Fruit fly (Drosophila melanogaster) whole organism, embryonic: ENCODE results near the gene deltaCOP.

Source experiments
- Ada2b ChIP-seq: fragments of 200-800 bp; sonication (Bioruptor generic); IDR thresholded peaks from 2 replicates; pipeline ENCODE4 v1.3.6; 2022; ENCODE audit warnings: missing biosample characterization, missing genetic modification characterization
- Blimp-1 ChIP-seq: fragments of 200-800 bp; sonication (Bioruptor generic); optimal IDR thresholded peaks from 3 replicates; lab custom pipeline; 2018; ENCODE audit warnings: missing biosample characterization, missing genetic modification characterization, mild to moderate bottlenecking, moderate library complexity, missing genetic modification reagents
- CG10209 ChIP-seq: fragments of 200-800 bp; sonication (Bioruptor generic); optimal IDR thresholded peaks from 3 replicates; lab custom pipeline; 2017; ENCODE audit warnings: missing biosample characterization, mild to moderate bottlenecking, missing genetic modification characterization, missing genetic modification reagents
- CG11085 ChIP-seq: fragments of 200-800 bp; sonication (Bioruptor generic); IDR thresholded peaks from 2 replicates; pipeline ENCODE4 v1.3.6; 2022; ENCODE audit warnings: missing biosample characterization, missing genetic modification characterization
- CG11456 ChIP-seq: fragments of 200-800 bp; sonication (Bioruptor generic); IDR thresholded peaks from 3 replicates; pipeline ENCODE4 v1.3.6; 2022; ENCODE audit warnings: missing biosample characterization, missing genetic modification characterization
- CG13287 ChIP-seq: fragments of 200-800 bp; sonication (Bioruptor generic); IDR thresholded peaks from 2 replicates; pipeline ENCODE4 v1.3.6; 2022; ENCODE audit warnings: missing biosample characterization, missing genetic modification characterization; ENCODE audit not compliant: partially characterized antibody
- CG15479 ChIP-seq: fragments of 200-800 bp; sonication (Bioruptor generic); optimal IDR thresholded peaks from 3 replicates; lab custom pipeline; 2019; ENCODE audit warnings: missing biosample characterization, mild to moderate bottlenecking, missing genetic modification characterization, moderate library complexity
- CG17829 ChIP-seq: fragments of 200-800 bp; optimal IDR thresholded peaks from 2 replicates; lab custom pipeline; 2019; ENCODE audit warnings: missing biosample characterization, mild to moderate bottlenecking, missing genetic modification characterization, moderate library complexity
- CG2116 ChIP-seq: fragments of 200-800 bp; sonication (Bioruptor generic); optimal IDR thresholded peaks from 3 replicates; lab custom pipeline; 2018; ENCODE audit warnings: missing biosample characterization, mild to moderate bottlenecking, missing genetic modification characterization
- CG2678 ChIP-seq: fragments of 200-800 bp; sonication (Bioruptor generic); optimal IDR thresholded peaks from 3 replicates; lab custom pipeline; 2019; ENCODE audit warnings: missing biosample characterization, mild to moderate bottlenecking, missing genetic modification characterization, moderate library complexity
- CG31441 ChIP-seq: fragments of 200-800 bp; sonication (Bioruptor generic); IDR thresholded peaks from 2 replicates; pipeline ENCODE4 v1.3.6; 2022; ENCODE audit warnings: missing biosample characterization, missing genetic modification characterization
- CG3995 ChIP-seq: fragments of 200-800 bp; sonication (Bioruptor generic); optimal IDR thresholded peaks from 3 replicates; lab custom pipeline; 2016; ENCODE audit warnings: missing biosample characterization, missing genetic modification characterization
- CG4360 ChIP-seq: fragments of 200-800 bp; sonication (Bioruptor generic); IDR thresholded peaks from 2 replicates; pipeline ENCODE4 v1.3.6; 2022; ENCODE audit warnings: missing biosample characterization, missing genetic modification characterization
- CG5245 ChIP-seq: fragments of 200-800 bp; sonication (Bioruptor generic); optimal IDR thresholded peaks from 3 replicates; lab custom pipeline; 2016; ENCODE audit warnings: missing biosample characterization, missing genetic modification characterization
- CG9817 ChIP-seq: fragments of 200-800 bp; sonication (Bioruptor generic); optimal IDR thresholded peaks from 2 replicates; lab custom pipeline; 2018; ENCODE audit warnings: missing biosample characterization, mild to moderate bottlenecking, missing genetic modification characterization, moderate library complexity
- Doc3 ChIP-seq: fragments of 200-800 bp; sonication (Bioruptor generic); IDR thresholded peaks from 3 replicates; pipeline ENCODE4 v1.3.6; 2022; ENCODE audit warnings: missing biosample characterization, missing genetic modification characterization; ENCODE audit not compliant: partially characterized antibody
- E2f1 ChIP-seq: fragments of 200-800 bp; sonication (Bioruptor generic); IDR thresholded peaks from 2 replicates; pipeline ENCODE4 v1.3.6; 2022; ENCODE audit warnings: missing biosample characterization, missing genetic modification characterization
- E2f2 ChIP-seq: fragments of 200-800 bp; sonication (Bioruptor generic); IDR thresholded peaks from 2 replicates; pipeline ENCODE4 v1.3.6; 2022; ENCODE audit warnings: missing biosample characterization, missing genetic modification characterization
- MESR4 ChIP-seq: fragments of 200-800 bp; sonication (Bioruptor generic); optimal IDR thresholded peaks from 2 replicates; lab custom pipeline; 2018; ENCODE audit warnings: missing biosample characterization, mild to moderate bottlenecking, missing genetic modification characterization, moderate library complexity
- Meics ChIP-seq: fragments of 200-800 bp; sonication (Bioruptor generic); optimal IDR thresholded peaks from 2 replicates; lab custom pipeline; 2017; ENCODE audit warnings: missing biosample characterization, mild to moderate bottlenecking, missing genetic modification characterization
- Oli ChIP-seq: fragments of 200-800 bp; sonication (Bioruptor generic); optimal IDR thresholded peaks from 2 replicates; lab custom pipeline; 2018; ENCODE audit warnings: missing biosample characterization, mild to moderate bottlenecking, missing genetic modification characterization, moderate library complexity
- Opbp ChIP-seq: fragments of 200-800 bp; sonication (Bioruptor generic); IDR thresholded peaks from 3 replicates; pipeline ENCODE4 v1.3.6; 2022; ENCODE audit warnings: missing biosample characterization, missing genetic modification characterization; ENCODE audit not compliant: partially characterized antibody
- Ravus ChIP-seq: fragments of 200-800 bp; sonication (Bioruptor generic); IDR thresholded peaks from 2 replicates; pipeline ENCODE4 v1.3.6; 2022; ENCODE audit warnings: missing biosample characterization, missing genetic modification characterization
- Sox102F ChIP-seq: fragments of 200-800 bp; sonication (Bioruptor generic); optimal IDR thresholded peaks from 2 replicates; lab custom pipeline; 2018; ENCODE audit warnings: missing biosample characterization, mild to moderate bottlenecking, missing genetic modification characterization, moderate library complexity
- Stat92E ChIP-seq, 3 experiments: fragments of >200 bp in 2 of 3; fragments of 200-800 bp in 1 of 3; sonication (Bioruptor generic) in 1 of 3; optimal IDR thresholded peaks; 2 replicates each; lab custom pipeline; 2017 to 2019; ENCODE audit warnings: missing biosample characterization in 3 of 3, missing genetic modification characterization in 3 of 3, mild to moderate bottlenecking in 1 of 3, moderate library complexity in 1 of 3
- amos ChIP-seq: fragments of 200-800 bp; sonication (Bioruptor generic); IDR thresholded peaks from 2 replicates; pipeline ENCODE4 v1.3.6; 2022; ENCODE audit warnings: missing biosample characterization, missing genetic modification characterization; ENCODE audit not compliant: partially characterized antibody
- aop ChIP-seq: fragments of 200-800 bp; sonication (Bioruptor generic); IDR thresholded peaks from 2 replicates; pipeline ENCODE4 v1.3.6; 2022; ENCODE audit warnings: missing biosample characterization, missing genetic modification characterization
- ci ChIP-seq: fragments of 200-800 bp; sonication (Bioruptor generic); IDR thresholded peaks from 3 replicates; pipeline ENCODE4 v1.3.6; 2022; ENCODE audit warnings: missing biosample characterization, missing genetic modification characterization
- da ChIP-seq: fragments of 200-800 bp; sonication (Bioruptor generic); optimal IDR thresholded peaks from 2 replicates; lab custom pipeline; 2016; ENCODE audit warnings: missing biosample characterization, missing genetic modification characterization
- disco-r ChIP-seq: fragments of 200-800 bp; sonication (Bioruptor generic); optimal IDR thresholded peaks from 2 replicates; lab custom pipeline; 2016; ENCODE audit warnings: missing biosample characterization, missing genetic modification characterization
- dmrt99B ChIP-seq: fragments of 200-800 bp; sonication (Bioruptor generic); optimal IDR thresholded peaks from 2 replicates; lab custom pipeline; 2018; ENCODE audit warnings: missing biosample characterization, mild to moderate bottlenecking, missing genetic modification characterization, moderate library complexity
- ewg ChIP-seq: fragments of 200-800 bp; sonication (Bioruptor generic); optimal IDR thresholded peaks from 3 replicates; lab custom pipeline; 2017; ENCODE audit warnings: mild to moderate bottlenecking, missing biosample characterization, missing genetic modification reagents, missing genetic modification characterization
- fru ChIP-seq: fragments of >200 bp; optimal IDR thresholded peaks from 2 replicates; lab custom pipeline; 2017
- ftz-f1 ChIP-seq: fragments of 200-800 bp; sonication (Bioruptor generic); optimal IDR thresholded peaks from 2 replicates; lab custom pipeline; 2016; ENCODE audit warnings: missing biosample characterization, missing genetic modification characterization
- gem ChIP-seq: fragments of 200-800 bp; sonication (Bioruptor generic); optimal IDR thresholded peaks from 2 replicates; lab custom pipeline; 2019; ENCODE audit warnings: missing biosample characterization, mild to moderate bottlenecking, missing genetic modification characterization, moderate library complexity
- gt ChIP-seq: fragments of 200-800 bp; sonication (Bioruptor generic); IDR thresholded peaks from 2 replicates; pipeline ENCODE4 v1.3.6; 2022; ENCODE audit warnings: missing biosample characterization, missing genetic modification characterization
- hb ChIP-seq: fragments of 200-800 bp; sonication (Bioruptor generic); IDR thresholded peaks from 3 replicates; pipeline ENCODE4 v1.3.6; 2022; ENCODE audit warnings: missing biosample characterization, missing genetic modification characterization; ENCODE audit not compliant: partially characterized antibody
- pros ChIP-seq: fragments of 200-800 bp; sonication (Bioruptor generic); optimal IDR thresholded peaks from 3 replicates; lab custom pipeline; 2019; ENCODE audit warnings: missing biosample characterization, mild to moderate bottlenecking, missing genetic modification characterization, moderate library complexity
- sisA ChIP-seq: fragments of 200-800 bp; sonication (Bioruptor generic); IDR thresholded peaks from 2 replicates; pipeline ENCODE4 v1.3.6; 2022; ENCODE audit warnings: missing biosample characterization, missing genetic modification characterization
- so ChIP-seq: fragments of 200-800 bp; sonication (Bioruptor generic); IDR thresholded peaks from 3 replicates; pipeline ENCODE4 v1.3.6; 2022; ENCODE audit warnings: missing biosample characterization, missing genetic modification characterization
- tgo ChIP-seq: fragments of 200-800 bp; sonication (Bioruptor generic); IDR thresholded peaks from 3 replicates; pipeline ENCODE4 v1.3.6; 2022; ENCODE audit warnings: missing biosample characterization, missing genetic modification characterization
- unc-4 ChIP-seq: fragments of 200-800 bp; sonication (Bioruptor generic); IDR thresholded peaks from 2 replicates; pipeline ENCODE4 v1.3.6; 2022; ENCODE audit warnings: missing biosample characterization, missing genetic modification characterization; ENCODE audit not compliant: partially characterized antibody
- vfl ChIP-seq: fragments of 200-800 bp; sonication (Bioruptor generic); optimal IDR thresholded peaks from 2 replicates; lab custom pipeline; 2016; ENCODE audit warnings: missing biosample characterization, missing genetic modification characterization
- wdn ChIP-seq: fragments of 200-800 bp; sonication (Bioruptor generic); IDR thresholded peaks from 2 replicates; pipeline ENCODE4 v1.3.6; 2022; ENCODE audit warnings: missing biosample characterization, missing genetic modification characterization
- wor ChIP-seq: fragments of 200-800 bp; sonication (Bioruptor generic); IDR thresholded peaks from 2 replicates; pipeline ENCODE4 v1.3.6; 2022; ENCODE audit warnings: missing biosample characterization, missing genetic modification characterization

The deltaCOP gene

DNA sequence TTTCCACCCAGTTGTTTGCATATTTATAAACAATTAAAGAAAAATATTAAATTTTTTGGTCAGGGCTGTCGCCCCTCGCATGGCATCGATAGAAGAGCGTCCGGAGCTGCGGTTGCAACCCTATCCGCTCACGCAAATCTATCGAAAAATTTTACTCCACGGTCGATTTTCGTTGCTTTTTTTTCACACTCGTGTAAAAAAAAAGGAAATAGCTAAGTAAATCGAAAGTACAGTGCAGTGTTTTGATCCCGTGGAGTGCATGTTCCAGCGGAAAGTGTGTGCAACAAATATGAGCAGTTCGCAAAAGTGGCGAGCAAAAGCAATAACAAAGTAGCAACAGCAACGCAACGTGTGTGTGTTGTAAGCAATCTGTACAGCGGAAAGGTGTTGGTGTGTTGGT, 47.2 kb upstream of the deltaCOP start, which contains the start of the genes Edem1 and Rbcn-3B (continued):
- TF ChIP-seq E2f1 (GFP tag; lab: Robert Waterston, UW) (no peak), Blimp-1 (no peak), CG5245 (GFP tag; lab: Kevin White, UChicago) (no peak), Opbp (GFP tag; lab: Robert Waterston, UW) (peak; percentile 36; the same call in 1 of the 3 replicates), wor (GFP tag; lab: Robert Waterston, UW) (no peak), gt (GFP tag; lab: Robert Waterston, UW) (no peak), CG13287 (peak; percentile 44), Ada2b (no peak), MESR4 (peak; percentile 88), aop (GFP tag; lab: Robert Waterston, UW) (no peak), CG10209 (GFP tag; lab: Kevin White, UChicago) (no peak), gem (tag; lab: Kevin White, UChicago) (no peak), Ravus (no peak), tgo (GFP tag; lab: Robert Waterston, UW) (no peak), ftz-f1 (GFP tag; lab: Kevin White, UChicago) (no peak), E2f2 (GFP tag; lab: Robert Waterston, UW) (no peak), fru (lab: Kevin White, UChicago) (no peak), Oli (tag; lab: Kevin White, UChicago) (no peak), dmrt99B (no peak), CG15479 (GFP tag; lab: Kevin White, UChicago) (peak; percentile 23), hb (GFP tag; lab: Robert Waterston, UW) (peak; percentile 57; the same call in 1 of the 3 replicates), Sox102F (GFP tag; lab: Kevin White, UChicago) (no peak), sisA (no peak), amos (GFP tag; lab: Robert Waterston, UW) (peak; percentile 68), Meics (no peak), CG9817 (no peak), CG4360 (GFP tag; lab: Robert Waterston, UW) (no peak), wdn (no peak), vfl (GFP tag; lab: Kevin White, UChicago) (no peak), Doc3 (GFP tag; lab: Robert Waterston, UW) (peak; percentile 45; the same call in 1 of the 3 replicates), ewg (GFP tag; lab: Kevin White, UChicago) (no peak), CG11085 (GFP tag; lab: Robert Waterston, UW) (no peak), pros (GFP tag; lab: Kevin White, UChicago) (no peak), CG11456 (GFP tag; lab: Robert Waterston, UW) (no peak), CG2678 (tag; lab: Kevin White, UChicago) (no peak), da (GFP tag; lab: Kevin White, UChicago) (no peak), unc-4 (GFP tag; lab: Robert Waterston, UW) (0 out of 2 replicates have a peak, but pooled peaks have one; percentile 32), CG31441 (GFP tag; lab: Robert Waterston, UW) (no peak), so (no peak), CG17829 (tag; lab: Kevin White, UChicago) (no peak), ci (GFP tag; lab: Robert Waterston, UW) (no peak), disco-r (GFP tag; lab: Kevin White, UChicago) (no peak), CG2116 (GFP tag; lab: Kevin White, UChicago) (peak; percentile 61), CG3995 (GFP tag; lab: Kevin White, UChicago) (peak; percentile 77), Stat92E (GFP tag; optimal IDR thresholded peaks at IDR 0.05; lab: Kevin White, UChicago) (no peak)
